Fruit fly (Drosophila melanogaster): Measurements from ENCODE around the gene Brd8.

Gene Brd8

DNA sequence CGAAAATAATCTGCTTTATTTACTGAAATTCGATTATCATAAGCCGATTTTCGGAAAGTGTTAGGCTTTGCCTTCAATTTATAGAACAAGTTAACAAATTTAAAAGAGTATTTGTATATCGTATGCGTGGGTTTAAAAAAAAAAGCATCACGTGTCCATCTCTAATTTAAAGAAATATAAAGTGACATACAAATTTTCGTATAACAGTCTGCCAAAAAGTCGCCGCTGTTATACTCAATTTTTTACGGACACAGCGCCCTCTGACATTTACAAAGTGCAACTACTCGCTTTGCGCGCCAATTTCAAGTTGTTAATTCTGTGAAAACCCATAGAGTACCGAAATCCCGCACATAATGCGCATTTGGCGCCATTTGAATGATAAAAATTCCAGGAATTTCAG is 28.1 kb downstream of the Brd8 start (continued):
- TF ChIP-seq tna (GFP tag; IDR thresholded peaks at IDR 0.05; ENCODE audit: partially characterized antibody): 0 out of 2 replicates have a peak, but pooled peaks have one; percentile 21
- no peak for TF ChIP-seq danr (GFP tag; IDR thresholded peaks at IDR 0.05)
- TF ChIP-seq E2f1 (GFP tag; IDR thresholded peaks at IDR 0.05): no peak
- peak; percentile 31 for TF ChIP-seq MTF-1 (GFP tag; optimal IDR thresholded peaks at IDR 0.05; ENCODE audit: borderline replicate concordance)
- no peak for TF ChIP-seq Ada2b (GFP tag; IDR thresholded peaks at IDR 0.05)
- TF ChIP-seq fd64A (GFP tag; optimal IDR thresholded peaks at IDR 0.05): no peak
- no peak for TF ChIP-seq bigmax (GFP tag; optimal IDR thresholded peaks at IDR 0.05)
- no peak for TF ChIP-seq Nf-YB (GFP tag; optimal IDR thresholded peaks at IDR 0.05)
- TF ChIP-seq CG8359 (GFP tag; optimal IDR thresholded peaks at IDR 0.05; ENCODE audit: borderline replicate concordance): no peak
- no peak for TF ChIP-seq al (GFP tag; IDR thresholded peaks at IDR 0.05)
- no peak for TF ChIP-seq CG9876 (GFP tag; optimal IDR thresholded peaks at IDR 0.05)
- no peak for TF ChIP-seq CG13424 (tag; optimal IDR thresholded peaks at IDR 0.05)
- no peak for TF ChIP-seq CG2116 (GFP tag; optimal IDR thresholded peaks at IDR 0.05)
- no peak for TF ChIP-seq sug (tag; optimal IDR thresholded peaks at IDR 0.05)
- no peak for TF ChIP-seq CG8944 (GFP tag; optimal IDR thresholded peaks at IDR 0.05)
- TF ChIP-seq CG12744 (GFP tag; optimal IDR thresholded peaks at IDR 0.05): peak; percentile 8
- peak; percentile 7 for TF ChIP-seq CG17186 (GFP tag; optimal IDR thresholded peaks at IDR 0.05)
- no peak for TF ChIP-seq Hand (GFP tag; optimal IDR thresholded peaks at IDR 0.05)
- peak; percentile 34; the same call in 1 of the 2 replicates for TF ChIP-seq CG11247 (GFP tag; IDR thresholded peaks at IDR 0.05)
- peak; percentile 35 for TF ChIP-seq nerfin-1 (tag; optimal IDR thresholded peaks at IDR 0.05)
- no peak for TF ChIP-seq CG43689 (GFP tag; IDR thresholded peaks at IDR 0.05)
- no peak for TF ChIP-seq Hr78 (GFP tag; optimal IDR thresholded peaks at IDR 0.05)
- no peak for TF ChIP-seq jumu (GFP tag; optimal IDR thresholded peaks at IDR 0.05)
- TF ChIP-seq lilli (GFP tag; optimal IDR thresholded peaks at IDR 0.05): no peak
- TF ChIP-seq fu2 (GFP tag; optimal IDR thresholded peaks at IDR 0.05): no peak
- TF ChIP-seq zfh1 (GFP tag; IDR thresholded peaks at IDR 0.05): peak; percentile 66; the same call in 2 of the 3 replicates
- TF ChIP-seq CG12299 (tag; optimal IDR thresholded peaks at IDR 0.05): no peak
- no peak for TF ChIP-seq btn (GFP tag; optimal IDR thresholded peaks at IDR 0.05)
- no peak for TF ChIP-seq CG14050 (GFP tag; IDR thresholded peaks at IDR 0.05)
- TF ChIP-seq Hmx (GFP tag; optimal IDR thresholded peaks at IDR 0.05): no peak
- no peak for TF ChIP-seq tll (GFP tag; optimal IDR thresholded peaks at IDR 0.05)
- no peak for TF ChIP-seq CG18476 (GFP tag; optimal IDR thresholded peaks at IDR 0.05)
- no peak for TF ChIP-seq ac (GFP tag; optimal IDR thresholded peaks at IDR 0.05)
- TF ChIP-seq CG1792 (GFP tag; optimal IDR thresholded peaks at IDR 0.05): no peak
- no peak for TF ChIP-seq CG15073 (GFP tag; optimal IDR thresholded peaks at IDR 0.05)
- peak; percentile 3 for TF ChIP-seq Bteb2 (GFP tag; optimal IDR thresholded peaks at IDR 0.05)
- TF ChIP-seq usp (GFP tag; optimal IDR thresholded peaks at IDR 0.05): no peak
- peak; percentile 37 for TF ChIP-seq pita (GFP tag; optimal IDR thresholded peaks at IDR 0.05)
- no peak for TF ChIP-seq odd (GFP tag; optimal IDR thresholded peaks at IDR 0.05)
- TF ChIP-seq CG10274 (GFP tag; optimal IDR thresholded peaks at IDR 0.05): no peak
- peak; percentile 11 for TF ChIP-seq phol (tag; optimal IDR thresholded peaks at IDR 0.05)
- TF ChIP-seq CG15696 (tag; optimal IDR thresholded peaks at IDR 0.05): peak; percentile 64
- no peak; the same call in 2 of the 3 replicates for TF ChIP-seq Aef1 (GFP tag; IDR thresholded peaks at IDR 0.05)
- no peak for TF ChIP-seq h (optimal IDR thresholded peaks at IDR 0.05)
- TF ChIP-seq CoRest (tag; optimal IDR thresholded peaks at IDR 0.05): no peak
- TF ChIP-seq Rx (GFP tag; IDR thresholded peaks at IDR 0.05): no peak; the same call in 1 of the 2 replicates
- TF ChIP-seq ham (GFP tag; IDR thresholded peaks at IDR 0.05): no peak
- TF ChIP-seq ab (GFP tag; optimal IDR thresholded peaks at IDR 0.05): no peak
- peak; percentile 18 for TF ChIP-seq CG8290 (GFP tag; optimal IDR thresholded peaks at IDR 0.05)
- no peak for TF ChIP-seq CG8290 (tag; optimal IDR thresholded peaks at IDR 0.05)
- TF ChIP-seq B-H2 (GFP tag; optimal IDR thresholded peaks at IDR 0.05): no peak
- TF ChIP-seq Hr39 (optimal IDR thresholded peaks at IDR 0.05): no peak
